Fruit fly (Drosophila melanogaster): ENCODE measurements around the gene CG3961.

Gene CG3961

DNA sequence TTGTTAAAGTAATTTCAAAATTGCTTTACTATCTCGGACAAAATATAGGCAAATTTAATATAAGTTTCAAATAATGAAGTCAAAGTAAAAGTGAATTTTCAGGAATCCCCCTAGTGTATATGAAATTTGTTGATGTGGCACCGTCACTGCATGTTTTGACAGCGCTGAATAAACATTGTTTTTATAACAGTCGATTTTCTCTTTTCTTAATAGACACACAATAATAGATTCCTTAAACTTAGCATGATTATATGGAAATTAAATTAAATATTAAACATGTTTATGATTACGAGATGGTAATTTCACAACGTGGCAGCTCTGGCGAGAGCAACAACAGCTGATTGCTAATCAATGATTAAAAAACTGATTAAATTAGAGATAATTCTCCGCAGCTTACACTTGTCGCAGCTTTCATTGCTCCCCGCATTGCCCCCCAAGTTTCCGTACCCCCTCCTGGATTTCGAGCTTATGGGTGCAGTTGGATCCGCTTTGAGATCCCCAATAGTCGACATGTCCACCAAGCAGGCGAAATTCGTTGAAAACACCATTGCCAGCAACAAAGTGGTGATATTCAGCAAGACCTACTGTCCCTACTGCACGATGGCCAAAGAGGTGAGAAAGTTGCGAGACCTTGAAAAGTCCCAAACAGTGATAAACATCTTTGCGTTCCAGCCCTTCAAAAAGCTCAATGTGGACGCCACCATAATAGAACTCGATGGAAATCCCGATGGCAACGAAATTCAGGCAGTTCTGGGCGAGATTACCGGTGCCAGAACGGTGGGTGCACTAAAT lies 21.1 kb downstream of the CG3961 start, which contains the start of gene Grx1 (continued):
- TF ChIP-seq CG16813 (GFP tag; IDR thresholded peaks at IDR 0.05; ENCODE audit: partially characterized antibody) (no peak), CG15073 (GFP tag; optimal IDR thresholded peaks at IDR 0.05) (no peak), Ptx1 (GFP tag; IDR thresholded peaks at IDR 0.05) (peak; percentile 52), CG3281 (GFP tag; optimal IDR thresholded peaks at IDR 0.05) (peak; percentile 55), Hmr (GFP tag; optimal IDR thresholded peaks at IDR 0.05) (peak; percentile 59), tll (GFP tag; optimal IDR thresholded peaks at IDR 0.05) (peak in 1 of 2 experiments; percentile 45), sens-2 (GFP tag; IDR thresholded peaks at IDR 0.05) (no peak), Ada2b (GFP tag; IDR thresholded peaks at IDR 0.05) (peak; percentile 40; the same call in 1 of the 2 replicates), E2f1 (GFP tag; IDR thresholded peaks at IDR 0.05) (no peak), Hr78 (GFP tag; optimal IDR thresholded peaks at IDR 0.05) (no peak), Kr (GFP tag; optimal IDR thresholded peaks at IDR 0.05) (no peak), Myb (GFP tag; optimal IDR thresholded peaks at IDR 0.05) (peak; percentile 21), CG8944 (GFP tag; optimal IDR thresholded peaks at IDR 0.05) (peak; percentile 4), Fer1 (GFP tag; optimal IDR thresholded peaks at IDR 0.05) (peak; percentile 39), CG15479 (GFP tag; optimal IDR thresholded peaks at IDR 0.05) (no peak), sc (optimal IDR thresholded peaks at IDR 0.05) (no peak), sc (GFP tag; optimal IDR thresholded peaks at IDR 0.05) (peak; percentile 38), Eip74EF (GFP tag; optimal IDR thresholded peaks at IDR 0.05) (no peak), CG14050 (GFP tag; IDR thresholded peaks at IDR 0.05) (peak; percentile 24; the same call in 1 of the 3 replicates), vnd (GFP tag; IDR thresholded peaks at IDR 0.05; ENCODE audit: partially characterized antibody) (no peak), cwo (GFP tag; optimal IDR thresholded peaks at IDR 0.05) (peak; percentile 14), CG15696 (tag; optimal IDR thresholded peaks at IDR 0.05) (peak; percentile 29), CG14667 (GFP tag; IDR thresholded peaks at IDR 0.05) (no peak), CG42726 (GFP tag; IDR thresholded peaks at IDR 0.05; ENCODE audit: partially characterized antibody) (no peak), CG3407 (GFP tag; optimal IDR thresholded peaks at IDR 0.05) (peak; percentile 21), CG15514 (GFP tag; optimal IDR thresholded peaks at IDR 0.05) (peak; percentile 46), Optix (GFP tag; IDR thresholded peaks at IDR 0.05) (no peak), stc (GFP tag; IDR thresholded peaks at IDR 0.05) (no peak; the same call in 1 of the 2 replicates), CG14441 (GFP tag; IDR thresholded peaks at IDR 0.05) (peak; percentile 47), pita (GFP tag; optimal IDR thresholded peaks at IDR 0.05) (no peak), gro (GFP tag; optimal IDR thresholded peaks at IDR 0.05) (no peak), pan (optimal IDR thresholded peaks at IDR 0.05) (no peak), pan (GFP tag; optimal IDR thresholded peaks at IDR 0.05 in 1 of 2, IDR thresholded peaks at IDR 0.05 in 1 of 2) (no peak), nom (GFP tag; optimal IDR thresholded peaks at IDR 0.05) (peak; percentile 11), CG18476 (GFP tag; optimal IDR thresholded peaks at IDR 0.05) (peak; percentile 54), D19A (tag; optimal IDR thresholded peaks at IDR 0.05) (peak; percentile 71), NC2α (GFP tag; optimal IDR thresholded peaks at IDR 0.05) (no peak), slou (GFP tag; optimal IDR thresholded peaks at IDR 0.05) (no peak), CG10543 (GFP tag; optimal IDR thresholded peaks at IDR 0.05) (peak; percentile 66), Max (GFP tag; optimal IDR thresholded peaks at IDR 0.05) (peak; percentile 62), Blimp-1 (GFP tag; optimal IDR thresholded peaks at IDR 0.05) (peak; percentile 79), Usf (GFP tag; optimal IDR thresholded peaks at IDR 0.05) (no peak), Drgx (GFP tag; IDR thresholded peaks at IDR 0.05) (peak; percentile 34; the same call in 1 of the 2 replicates), al (GFP tag; IDR thresholded peaks at IDR 0.05) (0 out of 2 replicates have a peak, but pooled peaks have one; percentile 38), CoRest (tag; optimal IDR thresholded peaks at IDR 0.05) (peak; percentile 54), Nf-YC (tag; optimal IDR thresholded peaks at IDR 0.05) (peak; percentile 66), aop (GFP tag; IDR thresholded peaks at IDR 0.05) (no peak), CG17912 (GFP tag; optimal IDR thresholded peaks at IDR 0.05) (no peak)

All from whole organism, embryonic.